Worm (Caenorhabditis elegans): Measurements from ENCODE around the gene F53A2.11.

F53A2.11 gene

DNA sequence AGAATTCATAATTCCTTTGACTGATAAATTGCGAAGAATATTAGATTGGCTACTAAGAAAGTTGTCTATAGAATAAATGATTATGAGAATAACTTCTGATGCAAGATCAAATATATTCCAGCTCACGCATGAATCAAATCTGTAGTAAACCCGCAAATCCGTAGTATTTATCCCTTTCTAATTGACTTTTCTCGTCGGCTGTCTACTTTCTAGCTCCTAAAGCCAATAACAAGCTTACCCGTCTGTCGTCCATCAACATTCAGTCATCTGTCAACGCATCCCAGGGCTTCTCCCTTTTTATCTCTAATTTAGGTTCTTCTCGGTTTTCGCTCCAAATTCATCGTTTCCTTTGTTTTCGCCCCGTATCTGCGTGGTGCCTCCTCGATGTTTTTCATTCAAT is 26.4 kb upstream of the F53A2.11 start:
- no peak for TF ChIP-seq lin-13 (GFP tag; optimal IDR thresholded peaks at IDR 0.05)
- no peak for TF ChIP-seq ZK546.5 (tag; optimal IDR thresholded peaks at IDR 0.05)
- TF ChIP-seq crh-2 (tag; optimal IDR thresholded peaks at IDR 0.05): no peak
- TF ChIP-seq ztf-11 (tag; optimal IDR thresholded peaks at IDR 0.05): no peak
- no peak for TF ChIP-seq sem-4 (tag; optimal IDR thresholded peaks at IDR 0.05)
- no peak for TF ChIP-seq skn-1 (tag; optimal IDR thresholded peaks at IDR 0.05)
- TF ChIP-seq Y55F3AM.14 (GFP tag; optimal IDR thresholded peaks at IDR 0.05): no peak
- TF ChIP-seq lin-11 (tag; optimal IDR thresholded peaks at IDR 0.05): no peak
- no peak for TF ChIP-seq gmeb-1 (tag; optimal IDR thresholded peaks at IDR 0.05)
- no peak for TF ChIP-seq nhr-6 (tag; optimal IDR thresholded peaks at IDR 0.05)
- no peak for TF ChIP-seq nhr-129 (tag; optimal IDR thresholded peaks at IDR 0.05)
- TF ChIP-seq nhr-10 (tag; optimal IDR thresholded peaks at IDR 0.05): no peak
- TF ChIP-seq blmp-1 (tag; optimal IDR thresholded peaks at IDR 0.05; ENCODE audit: insufficient read depth): no peak
- TF ChIP-seq nhr-11 (tag; optimal IDR thresholded peaks at IDR 0.05): no peak
- TF ChIP-seq ceh-82 (tag; optimal IDR thresholded peaks at IDR 0.05): no peak
- no peak for TF ChIP-seq nhr-77 (tag; optimal IDR thresholded peaks at IDR 0.05)
- TF ChIP-seq elt-1 (tag; optimal IDR thresholded peaks at IDR 0.05): no peak
- no peak for TF ChIP-seq F13H6.1 (tag; optimal IDR thresholded peaks at IDR 0.05)
- TF ChIP-seq mbf-1 (tag; optimal IDR thresholded peaks at IDR 0.05): no peak

DNA sequence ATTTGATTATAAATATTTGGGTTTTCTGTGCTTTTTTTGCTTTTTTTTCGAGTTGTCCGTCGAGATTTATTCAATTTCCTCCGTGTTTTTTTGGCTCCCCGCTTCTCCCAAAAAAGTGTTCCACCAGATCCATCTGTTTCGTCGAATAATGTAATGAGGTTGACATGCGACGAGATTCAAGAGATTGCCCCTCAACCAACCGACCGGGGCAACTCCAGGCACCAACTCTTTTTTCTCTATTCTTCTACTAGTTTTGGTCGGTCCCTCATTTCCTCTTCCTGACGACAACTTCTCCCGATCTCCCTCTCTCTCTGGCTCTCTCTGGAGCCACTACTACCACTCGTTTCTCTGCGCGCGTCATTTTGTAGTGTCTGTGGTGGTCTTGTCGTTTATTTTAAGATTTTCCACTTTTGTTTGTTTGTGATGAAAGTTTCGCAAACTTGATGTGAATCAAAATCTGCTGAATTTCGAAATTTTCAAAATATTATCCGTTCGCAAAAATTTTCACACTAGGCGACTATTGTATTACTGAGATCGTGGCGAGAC is 25.4 kb upstream of the F53A2.11 start:
- TF ChIP-seq sma-9 (GFP tag; optimal IDR thresholded peaks at IDR 0.05) (peak; percentile 29), sma-9 (tag; optimal IDR thresholded peaks at IDR 0.05) (no peak), unc-62 (GFP tag; optimal IDR thresholded peaks at IDR 0.05) (no peak), unc-55 (GFP tag; optimal IDR thresholded peaks at IDR 0.05) (peak; percentile 70)

DNA sequence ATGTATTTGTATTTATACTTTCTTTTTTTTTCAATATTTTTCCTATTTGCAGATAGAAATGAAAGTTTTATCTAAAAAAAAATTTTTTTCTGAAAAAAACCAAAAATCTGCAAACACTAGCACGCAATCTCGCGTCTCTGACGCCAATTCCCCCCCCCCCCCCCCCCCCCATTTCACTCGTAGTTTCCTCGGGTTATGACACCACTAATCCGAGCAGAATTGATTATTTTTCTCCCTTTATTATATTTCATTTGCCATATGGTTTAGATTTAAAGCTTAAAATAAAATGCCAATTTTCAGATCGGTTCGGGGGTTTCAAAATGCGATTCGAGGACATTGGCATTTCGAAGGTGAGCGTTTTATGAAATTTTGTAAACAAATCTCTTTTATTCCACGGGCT is 24.3 kb upstream of the F53A2.11 start, which contains the start of gene mtm-6:
Gene mtm-6 (plus strand): TSS at position 301 of the 400 bp plus-strand sequence.
- TF ChIP-seq mab-5 (tag; optimal IDR thresholded peaks at IDR 0.05) (no peak), ceh-82 (tag; optimal IDR thresholded peaks at IDR 0.05) (no peak), C34F6.9 (tag; optimal IDR thresholded peaks at IDR 0.05) (no peak), alr-1 (tag; optimal IDR thresholded peaks at IDR 0.05) (no peak), peb-1 (tag; optimal IDR thresholded peaks at IDR 0.05) (no peak), ztf-4 (tag; optimal IDR thresholded peaks at IDR 0.05) (no peak), unc-39 (tag; optimal IDR thresholded peaks at IDR 0.05) (no peak), blmp-1 (tag; optimal IDR thresholded peaks at IDR 0.05; ENCODE audit: insufficient read depth) (no peak), unc-62 (GFP tag; optimal IDR thresholded peaks at IDR 0.05) (no peak)

DNA sequence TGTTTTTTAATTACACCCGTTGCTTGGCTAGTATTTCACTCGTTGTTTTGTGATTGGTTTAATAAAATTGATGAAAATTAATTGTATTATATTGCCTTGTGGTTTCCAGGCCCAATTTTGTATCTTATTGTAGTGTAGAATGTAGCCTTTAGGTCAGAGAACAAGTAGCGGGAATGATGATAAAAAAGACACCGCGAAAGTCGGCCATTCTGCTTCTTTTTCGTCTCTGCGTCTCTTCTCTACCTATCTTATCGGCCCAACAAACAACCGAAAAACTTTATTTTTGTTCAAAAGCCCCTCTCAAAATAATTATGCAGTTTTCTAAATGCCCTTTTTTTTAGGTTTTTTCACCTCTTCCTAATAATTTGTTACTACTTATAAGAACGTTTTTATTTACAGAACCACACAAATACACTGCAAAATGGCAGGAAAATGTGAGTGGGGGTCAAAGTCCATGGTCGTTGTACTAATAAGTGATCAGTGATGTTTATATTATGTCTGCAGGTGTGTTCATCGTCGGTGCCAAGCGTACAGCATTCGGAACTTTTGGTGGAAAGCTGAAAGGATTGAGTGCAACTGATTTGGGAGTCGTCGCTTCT is 22.2 kb upstream of the F53A2.11 start, which contains the start of gene acaa-2:
Gene acaa-2 (plus strand): TSS at position 400 of the 599 bp plus-strand sequence.
- TF ChIP-seq nhr-129 (tag; optimal IDR thresholded peaks at IDR 0.05) (no peak), fos-1 (tag; optimal IDR thresholded peaks at IDR 0.05) (peak; percentile 45), nhr-237 (tag; optimal IDR thresholded peaks at IDR 0.05) (no peak), C34F6.9 (tag; optimal IDR thresholded peaks at IDR 0.05) (peak; percentile 42), nhr-25 (tag; optimal IDR thresholded peaks at IDR 0.05) (peak; percentile 13), unc-55 (GFP tag; optimal IDR thresholded peaks at IDR 0.05) (peak; percentile 33), gmeb-1 (tag; optimal IDR thresholded peaks at IDR 0.05) (peak; percentile 24), lsy-2 (tag; optimal IDR thresholded peaks at IDR 0.05) (peak in 1 of 2 experiments; percentile 43), nhr-12 (tag; optimal IDR thresholded peaks at IDR 0.05) (no peak), sma-3 (GFP tag; optimal IDR thresholded peaks at IDR 0.05) (peak; percentile 8), crh-2 (tag; optimal IDR thresholded peaks at IDR 0.05) (peak; percentile 61)

DNA sequence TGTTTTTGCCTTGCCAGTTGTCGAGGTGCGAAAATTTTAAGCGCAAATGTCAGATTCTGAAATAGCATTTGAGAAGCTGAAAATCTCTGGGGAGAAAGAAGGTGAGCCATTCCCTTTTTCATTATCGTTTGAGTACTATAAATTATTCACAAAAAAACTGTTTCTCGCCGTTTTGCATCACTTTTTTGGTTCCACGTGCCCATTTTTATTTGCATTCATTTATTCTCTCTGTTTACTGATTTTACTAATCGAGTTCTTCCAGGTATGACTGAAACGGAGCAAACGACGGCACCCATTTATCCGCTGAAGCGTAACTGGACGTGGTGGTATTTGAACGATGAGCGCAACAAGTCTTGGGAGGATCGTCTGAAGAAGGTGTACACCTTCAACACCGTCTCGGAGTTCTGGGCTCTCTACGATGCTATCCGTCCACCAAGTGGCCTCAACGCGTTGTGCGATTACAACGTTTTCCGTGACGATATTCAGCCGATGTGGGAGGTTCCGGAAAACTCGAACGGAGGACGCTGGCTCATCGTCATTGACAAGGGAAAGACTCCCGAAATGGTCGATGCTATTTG is 21.2 kb upstream of the F53A2.11 start:
- no peak for TF ChIP-seq ZK546.5 (tag; optimal IDR thresholded peaks at IDR 0.05)
- no peak for TF ChIP-seq ceh-82 (tag; optimal IDR thresholded peaks at IDR 0.05)
- no peak for TF ChIP-seq mbf-1 (tag; optimal IDR thresholded peaks at IDR 0.05)
- TF ChIP-seq elt-3 (tag; optimal IDR thresholded peaks at IDR 0.05): no peak
- TF ChIP-seq unc-39 (tag; optimal IDR thresholded peaks at IDR 0.05): no peak
- TF ChIP-seq nhr-11 (tag; optimal IDR thresholded peaks at IDR 0.05): no peak
- TF ChIP-seq skn-1 (tag; optimal IDR thresholded peaks at IDR 0.05): no peak
- TF ChIP-seq nhr-129 (tag; optimal IDR thresholded peaks at IDR 0.05): no peak
- TF ChIP-seq fos-1 (tag; optimal IDR thresholded peaks at IDR 0.05): no peak
- no peak for TF ChIP-seq unc-55 (GFP tag; optimal IDR thresholded peaks at IDR 0.05)
- TF ChIP-seq ztf-1 (GFP tag; conservative IDR thresholded peaks at IDR 0.05): no peak
- TF ChIP-seq elt-1 (tag; optimal IDR thresholded peaks at IDR 0.05): no peak
- TF ChIP-seq dmd-4 (tag; optimal IDR thresholded peaks at IDR 0.05): no peak
- no peak for TF ChIP-seq nhr-12 (tag; optimal IDR thresholded peaks at IDR 0.05)
